Worm (Caenorhabditis elegans) whole organism, L4/young adult: ENCODE results near the gene sel-7.

Experiments
- W03F9.2 ChIP-seq: fragments of 150-350 bp; optimal IDR thresholded peaks from 2 replicates; lab custom pipeline; 2014; ENCODE audit warnings: missing biosample characterization, missing genetic modification characterization
- dao-5 ChIP-seq: sonication (generic microtip); optimal IDR thresholded peaks from 2 replicates; lab custom pipeline; 2016; ENCODE audit warnings: missing genotype, missing genetic modification characterization, moderate library complexity, missing compliant biosample characterization
- him-1 ChIP-seq: sonication (generic microtip); optimal IDR thresholded peaks from 2 replicates; lab custom pipeline; 2016; ENCODE audit warnings: missing genotype, missing genetic modification reagents, missing genetic modification characterization, missing compliant biosample characterization

Gene sel-7

DNA sequence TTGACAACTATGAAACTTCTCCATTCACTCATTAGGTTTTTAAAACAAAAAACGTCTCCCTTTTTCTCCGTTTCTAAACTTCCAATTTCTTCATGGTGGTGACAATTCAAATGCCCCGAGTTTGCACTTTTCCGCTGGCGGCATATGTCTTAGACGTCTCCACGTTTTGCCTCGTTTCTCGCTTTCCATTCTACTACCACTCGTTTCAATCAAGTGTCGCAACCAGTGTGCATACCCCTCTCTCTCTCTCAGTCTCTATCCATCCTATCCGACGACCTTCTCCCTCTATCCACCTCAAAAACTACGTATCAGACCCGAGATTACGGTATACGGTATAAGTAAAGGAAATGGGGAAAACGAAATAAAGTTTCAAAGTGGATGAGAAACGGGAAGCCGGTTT lies 6.1 kb downstream of the sel-7 start:
- no peak for TF ChIP-seq dao-5

DNA sequence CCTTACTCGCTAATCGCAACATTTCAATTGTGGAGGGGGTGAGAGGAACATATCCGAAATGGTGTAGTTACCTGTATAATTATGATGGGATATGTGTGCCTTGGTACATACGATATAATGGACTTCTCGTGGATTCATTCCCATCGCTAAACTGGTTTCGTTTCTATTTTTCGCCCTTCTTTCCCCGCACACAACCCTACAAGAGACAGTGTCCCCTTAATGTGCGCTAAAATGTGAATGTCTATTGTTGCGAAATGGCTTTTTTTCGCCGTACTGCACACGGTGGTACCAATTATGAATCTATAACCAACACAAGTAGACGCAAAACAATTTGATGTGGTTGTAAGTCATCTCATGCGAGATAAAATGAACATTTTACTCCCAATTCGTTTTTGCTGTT lies 10.9 kb downstream of the sel-7 start:
- no peak for TF ChIP-seq him-1
- TF ChIP-seq W03F9.2 (tag; lab: Kevin White, UChicago): no peak
- TF ChIP-seq dao-5: no peak

ce11 chrX:14327398-14327797 lies 12.9 kb downstream of the sel-7 start, which contains the start of gene C11H1.7:
TSS of gene C11H1.7 (plus strand) at chrX:14327409.
- TF ChIP-seq him-1 (no peak), W03F9.2 (tag; lab: Kevin White, UChicago) (no peak), dao-5 (no peak)

DNA sequence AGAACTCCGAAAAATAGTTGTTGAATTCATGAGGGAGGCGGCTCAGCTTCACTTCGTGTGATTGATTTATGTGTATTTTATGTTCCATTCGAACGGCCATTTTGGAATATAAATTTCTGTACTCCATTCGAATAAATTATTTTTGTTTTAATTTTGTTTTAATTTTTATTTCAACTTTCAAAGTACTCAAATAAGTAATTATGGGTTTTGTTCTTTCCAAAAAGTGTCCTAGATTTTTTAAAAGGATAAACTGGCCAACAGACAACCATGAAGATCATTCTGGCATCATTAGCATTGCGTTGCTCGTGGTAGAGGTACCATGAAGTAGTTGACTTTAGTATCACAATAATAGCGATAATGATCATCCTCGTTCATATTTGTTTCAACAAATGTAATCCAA lies 13.7 kb downstream of the sel-7 start:
- TF ChIP-seq dao-5 (no peak), him-1 (no peak), W03F9.2 (tag; lab: Kevin White, UChicago) (no peak)

ce11 chrX:14324289-14324688 lies 16.0 kb downstream of the sel-7 start:
- TF ChIP-seq dao-5: no peak
- TF ChIP-seq W03F9.2 (tag; lab: Kevin White, UChicago): no peak
- TF ChIP-seq him-1: no peak

DNA sequence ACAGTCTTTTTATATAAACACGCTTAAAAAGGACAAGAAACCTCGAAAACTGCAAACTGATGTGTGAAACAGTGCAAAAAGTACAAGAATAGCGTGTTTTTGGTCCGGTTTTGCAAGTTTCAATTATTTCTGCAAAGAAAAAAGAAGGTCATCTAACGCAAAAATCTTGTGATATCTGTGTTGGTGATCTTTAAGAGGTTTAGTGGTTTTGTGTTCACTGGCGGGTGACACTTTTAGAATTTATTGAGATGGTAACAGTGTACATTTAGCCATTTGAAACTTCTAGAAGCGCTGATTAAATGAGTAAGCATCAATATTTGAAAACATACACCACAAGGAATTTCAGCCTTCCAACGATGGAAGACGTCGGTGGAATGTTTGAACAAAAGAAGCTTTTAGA lies 17.5 kb downstream of the sel-7 start:
- no peak for TF ChIP-seq W03F9.2 (tag; lab: Kevin White, UChicago)
- TF ChIP-seq dao-5: no peak
- TF ChIP-seq him-1: no peak

DNA sequence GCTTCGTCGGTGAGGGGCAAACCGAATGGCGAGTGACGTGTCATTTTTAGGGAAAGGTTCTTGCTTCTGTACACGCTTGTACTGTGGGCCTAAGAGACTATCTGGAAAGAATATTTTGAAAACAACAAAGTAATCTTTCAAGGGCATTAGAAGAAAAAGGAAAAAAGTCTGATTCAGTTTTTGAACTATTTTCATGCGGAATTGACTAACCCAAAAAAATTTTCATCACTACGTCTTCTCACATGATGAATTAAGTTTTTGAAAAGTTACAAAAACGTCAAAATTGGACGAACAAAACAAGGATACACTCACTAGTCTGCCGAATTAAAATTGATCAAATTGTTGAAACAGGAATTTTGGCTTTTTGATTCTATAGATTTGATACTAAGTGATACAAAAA lies 20.0 kb downstream of the sel-7 start, which contains the start of gene C11H1.9:
Gene C11H1.9 (minus strand): TSS at position 101 of the 400 bp plus-strand sequence.
- TF ChIP-seq dao-5 (no peak), W03F9.2 (tag; lab: Kevin White, UChicago) (no peak)

DNA sequence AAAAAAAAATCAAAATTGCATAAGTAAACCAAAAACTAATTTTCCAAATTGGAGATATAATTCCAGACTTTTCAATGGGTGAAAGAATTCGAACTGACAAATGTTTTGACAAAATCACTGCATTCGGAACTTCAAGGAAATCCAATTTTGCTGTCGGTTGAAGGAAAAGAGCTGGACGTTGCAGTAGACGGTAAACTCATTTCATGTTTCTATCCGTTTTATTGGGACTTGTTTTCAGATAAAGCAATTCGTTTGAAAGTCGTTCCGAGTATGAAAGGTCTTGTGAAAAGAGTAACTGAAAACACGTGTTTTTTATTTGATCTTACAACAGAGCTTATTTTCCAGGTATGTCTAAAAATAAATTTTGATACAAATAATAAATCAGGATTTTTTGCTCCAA lies 24.1 kb downstream of the sel-7 start:
- TF ChIP-seq dao-5: no peak
- no peak for TF ChIP-seq W03F9.2 (tag; lab: Kevin White, UChicago)
- TF ChIP-seq him-1: no peak

ce11 chrX:14313627-14314026 lies 26.7 kb downstream of the sel-7 start, which contains the start of gene prx-1:
TSS of gene prx-1 (plus strand) at chrX:14313927.
- TF ChIP-seq W03F9.2 (tag; lab: Kevin White, UChicago) (no peak), dao-5 (no peak), him-1 (no peak)

- TF ChIP-seq W03F9.2 (tag; lab: Kevin White, UChicago) (peak; percentile 10), dao-5 (no peak)
These were observed 27.9 kb downstream of the sel-7 start for ce11 chrX:14312416-14312815.

ce11 chrX:14311583-14311982 lies 28.7 kb downstream of the sel-7 start, which contains the start of gene mgrn-1:
TSS of gene mgrn-1 (minus strand) at chrX:14311683.
- TF ChIP-seq him-1: no peak
- TF ChIP-seq dao-5: no peak
- no peak for TF ChIP-seq W03F9.2 (tag; lab: Kevin White, UChicago)

ce11 chrX:14309656-14310055 lies 30.6 kb downstream of the sel-7 start:
- TF ChIP-seq W03F9.2 (tag; lab: Kevin White, UChicago) (no peak), dao-5 (no peak), him-1 (no peak)

ce11 chrX:14307667-14308066 lies 32.6 kb downstream of the sel-7 start, which contains the start of gene gphr-2:
TSS of gene gphr-2 (minus strand) at chrX:14307767.
- TF ChIP-seq dao-5 (no peak), him-1 (no peak), W03F9.2 (tag; lab: Kevin White, UChicago) (no peak)

DNA sequence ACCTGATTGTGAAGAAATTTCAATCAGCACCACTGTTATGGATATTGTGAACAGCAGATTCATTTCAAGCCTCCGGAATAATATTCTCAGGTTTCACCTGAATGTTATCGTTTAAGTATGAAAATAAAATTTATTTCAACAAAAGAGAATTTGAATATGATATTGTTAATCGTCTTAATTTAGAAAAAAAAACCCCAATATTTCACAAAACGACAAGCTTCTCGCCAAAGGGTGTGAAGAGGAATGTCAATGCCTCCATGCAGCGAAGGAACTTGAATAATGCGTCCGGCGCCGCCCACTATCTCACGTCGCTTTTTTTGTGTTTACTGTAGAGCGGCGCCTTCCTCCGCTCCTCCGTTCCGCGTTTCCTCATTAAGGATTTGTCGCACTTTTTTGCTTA lies 37.2 kb downstream of the sel-7 start, which contains the start of gene C11H1.5:
Gene C11H1.5 (minus strand): TSS at position 101 of the 400 bp plus-strand sequence.
- no peak for TF ChIP-seq W03F9.2 (tag; lab: Kevin White, UChicago)

ce11 chrX:14297209-14297608 lies 43.1 kb downstream of the sel-7 start:
- TF ChIP-seq dao-5 (no peak), him-1 (peak; percentile 48)

- TF ChIP-seq him-1 (no peak), W03F9.2 (tag; lab: Kevin White, UChicago) (no peak), dao-5 (no peak)
These were observed 43.7 kb downstream of the sel-7 start, which contains the start of gene madd-3 for ce11 chrX:14296559-14296958. TSS of gene madd-3 (minus strand) at chrX:14296659.
